Worm (Caenorhabditis elegans): ENCODE measurements around the gene sqst-5.

ce11 chrIII:188426-188888 is 41.0 kb upstream of the sqst-5 start, which contains the start of gene ubc-20:
- TF ChIP-seq ces-1 (GFP tag; optimal IDR thresholded peaks at IDR 0.05), result peak; percentile 2
- peak; percentile 31 for TF ChIP-seq nhr-237 (tag; optimal IDR thresholded peaks at IDR 0.05)
- no peak for TF ChIP-seq nhr-76 (tag; optimal IDR thresholded peaks at IDR 0.05)
- no peak for TF ChIP-seq unc-62 (GFP tag; optimal IDR thresholded peaks at IDR 0.05)
- no peak for TF ChIP-seq snpc-4 (tag; optimal IDR thresholded peaks at IDR 0.05)
